Worm (Caenorhabditis elegans) whole organism, L2 larva: ENCODE results near the gene srx-38.
A peak's percentile ranks its signal among the peaks of the same experiment; 100 is the strongest.

Source experiments
- F13H6.1 ChIP-seq: sonication (generic microtip); optimal IDR thresholded peaks from 2 replicates; lab custom pipeline; 2016; ENCODE audit warnings: missing genetic modification characterization, missing compliant biosample characterization
- Y55F3AM.14 ChIP-seq: fragments of 200-800 bp; sonication (Bioruptor generic); optimal IDR thresholded peaks from 2 replicates; lab custom pipeline; 2018; ENCODE audit warnings: mild to moderate bottlenecking, missing genetic modification characterization, missing compliant biosample characterization
- ZK546.5 ChIP-seq: sonication (generic microtip); optimal IDR thresholded peaks from 2 replicates; lab custom pipeline; 2017; ENCODE audit warnings: missing biosample characterization, missing genetic modification characterization
- alr-1 ChIP-seq: fragments of 150-350 bp; optimal IDR thresholded peaks from 2 replicates; lab custom pipeline; 2014; ENCODE audit warnings: missing biosample characterization, missing genetic modification characterization
- ama-1 ChIP-seq: fragments of 150-350 bp; optimal IDR thresholded peaks from 2 replicates; lab custom pipeline; 2018; ENCODE audit warnings: inconsistent platforms
- blmp-1 ChIP-seq: sonication (generic microtip); optimal IDR thresholded peaks from 2 replicates; lab custom pipeline; 2017; ENCODE audit warnings: missing genetic modification characterization, mild to moderate bottlenecking, missing compliant biosample characterization, antibody characterized with exemption, moderate library complexity; ENCODE audit not compliant: insufficient read depth
- ceh-82 ChIP-seq: fragments of 150-350 bp; optimal IDR thresholded peaks from 2 replicates; lab custom pipeline; 2014; ENCODE audit warnings: missing biosample characterization, missing genetic modification characterization
- crh-2 ChIP-seq: sonication (generic microtip); optimal IDR thresholded peaks from 2 replicates; lab custom pipeline; 2017; ENCODE audit warnings: missing biosample characterization, missing genetic modification characterization
- dmd-4 ChIP-seq: sonication (generic microtip); optimal IDR thresholded peaks from 2 replicates; lab custom pipeline; 2017; ENCODE audit warnings: missing biosample characterization, missing genetic modification characterization
- egl-27 ChIP-seq: sonication (generic microtip); optimal IDR thresholded peaks from 3 replicates; lab custom pipeline; 2017; ENCODE audit warnings: missing biosample characterization, missing genetic modification reagents, missing genetic modification characterization
- elt-1 ChIP-seq: fragments of 150-350 bp; optimal IDR thresholded peaks from 2 replicates; lab custom pipeline; 2014; ENCODE audit warnings: missing biosample characterization, missing genetic modification characterization
- fos-1 ChIP-seq: fragments of 150-350 bp; optimal IDR thresholded peaks from 2 replicates; lab custom pipeline; 2014; ENCODE audit warnings: missing biosample characterization, missing genetic modification characterization
- lin-11 ChIP-seq: fragments of 150-350 bp; sonication (generic microtip); optimal IDR thresholded peaks from 2 replicates; lab custom pipeline; 2014; ENCODE audit warnings: missing biosample characterization, missing genetic modification characterization, inconsistent platforms, mixed read lengths
- lin-13 ChIP-seq: fragments of 150-350 bp; optimal IDR thresholded peaks from 2 replicates; lab custom pipeline; 2014; ENCODE audit warnings: missing biosample characterization, missing genetic modification reagents, missing genetic modification characterization
- lin-39 ChIP-seq: fragments of 150-350 bp; optimal IDR thresholded peaks from 2 replicates; lab custom pipeline; 2014; ENCODE audit warnings: missing biosample characterization, missing genetic modification reagents, missing genetic modification characterization
- lsy-2 ChIP-seq, 2 experiments: fragments of 150-350 bp in 1 of 2; sonication (generic microtip) in 1 of 2; optimal IDR thresholded peaks; 2 replicates each; lab custom pipeline; 2014 to 2017; ENCODE audit warnings: missing biosample characterization in 2 of 2, missing genetic modification characterization in 2 of 2
- mab-5 ChIP-seq: fragments of 150-350 bp; optimal IDR thresholded peaks from 2 replicates; lab custom pipeline; 2014; ENCODE audit warnings: missing biosample characterization, missing genetic modification characterization
- nhr-12 ChIP-seq: fragments of 150-350 bp; optimal IDR thresholded peaks from 2 replicates; lab custom pipeline; 2014; ENCODE audit warnings: missing biosample characterization, missing genetic modification characterization
- nhr-129 ChIP-seq: fragments of 150-350 bp; optimal IDR thresholded peaks from 2 replicates; lab custom pipeline; 2014; ENCODE audit warnings: missing biosample characterization, missing genetic modification characterization
- nhr-21 ChIP-seq: fragments of 150-350 bp; optimal IDR thresholded peaks from 2 replicates; lab custom pipeline; 2014; ENCODE audit warnings: missing biosample characterization, missing genetic modification characterization
- nhr-237 ChIP-seq: fragments of 150-350 bp; optimal IDR thresholded peaks from 2 replicates; lab custom pipeline; 2014; ENCODE audit warnings: missing biosample characterization, missing genetic modification characterization
- nhr-25 ChIP-seq: fragments of 150-350 bp; sonication (generic microtip); optimal IDR thresholded peaks from 3 replicates; lab custom pipeline; 2014; ENCODE audit warnings: missing biosample characterization, missing genetic modification characterization
- nhr-77 ChIP-seq: fragments of 150-350 bp; optimal IDR thresholded peaks from 2 replicates; lab custom pipeline; 2014; ENCODE audit warnings: missing biosample characterization, missing genetic modification characterization
- peb-1 ChIP-seq: fragments of 150-350 bp; optimal IDR thresholded peaks from 2 replicates; lab custom pipeline; 2014; ENCODE audit warnings: missing biosample characterization, missing genetic modification characterization
- sma-3 ChIP-seq: sonication (generic microtip); optimal IDR thresholded peaks from 2 replicates; lab custom pipeline; 2016; ENCODE audit warnings: missing genetic modification reagents, missing genetic modification characterization, missing compliant biosample characterization
- sma-9 ChIP-seq, 2 experiments: fragments of 150-350 bp in 1 of 2; sonication (generic microtip) in 1 of 2; optimal IDR thresholded peaks; 2 replicates each; lab custom pipeline; 2014 to 2016; ENCODE audit warnings: missing genetic modification characterization in 2 of 2, mild to moderate bottlenecking in 1 of 2, missing biosample characterization in 1 of 2, missing compliant biosample characterization in 1 of 2, missing genetic modification reagents in 1 of 2, moderate library complexity in 1 of 2
- snpc-4 ChIP-seq: fragments of 150-350 bp; optimal IDR thresholded peaks from 2 replicates; lab custom pipeline; 2014; ENCODE audit warnings: missing biosample characterization, missing genetic modification characterization
- unc-62 ChIP-seq: fragments of 150-350 bp; optimal IDR thresholded peaks from 2 replicates; lab custom pipeline; 2014; ENCODE audit warnings: missing biosample characterization, missing genetic modification reagents, missing genetic modification characterization
- zag-1 ChIP-seq: fragments of 150-350 bp; optimal IDR thresholded peaks from 2 replicates; lab custom pipeline; 2014; ENCODE audit warnings: missing biosample characterization, missing genetic modification characterization
- ztf-11 ChIP-seq: sonication (generic microtip); optimal IDR thresholded peaks from 2 replicates; lab custom pipeline; 2017; ENCODE audit warnings: missing biosample characterization, missing genetic modification characterization
- ztf-4 ChIP-seq: fragments of 150-350 bp; optimal IDR thresholded peaks from 2 replicates; lab custom pipeline; 2014; ENCODE audit warnings: missing biosample characterization, missing genetic modification characterization

srx-38 gene

ce11 chrV:5126793-5127192, 28.6 kb downstream of the srx-38 start, which contains the start of gene F14F9.5:
Gene F14F9.5 (plus strand): TSS chrV:5127093.
- no peak for TF ChIP-seq ZK546.5 (tag; lab: Kevin White, UChicago)
- no peak for TF ChIP-seq elt-1 (tag; lab: Kevin White, UChicago)
- no peak for TF ChIP-seq snpc-4 (tag; lab: Kevin White, UChicago)
- TF ChIP-seq nhr-25 = no peak
- no peak for TF ChIP-seq peb-1

ce11 chrV:5119679-5120078, 35.7 kb downstream of the srx-38 start, which contains the start of gene sid-1:
Gene sid-1 (plus strand): TSS chrV:5119970.
- no peak for TF ChIP-seq crh-2
- peak; percentile 80 for TF ChIP-seq fos-1 (tag; lab: Kevin White, UChicago)
- TF ChIP-seq sma-3 = no peak
- no peak for TF ChIP-seq ZK546.5 (tag; lab: Kevin White, UChicago)
- no peak for TF ChIP-seq alr-1 (tag; lab: Kevin White, UChicago)
- TF ChIP-seq ama-1 (lab: Kevin White, UChicago) = no peak

- TF ChIP-seq egl-27 (no peak), lin-39 (tag; lab: Kevin White, UChicago) (no peak), nhr-237 (tag; lab: Kevin White, UChicago) (no peak), ZK546.5 (tag; lab: Kevin White, UChicago) (no peak), lin-13 (no peak), F13H6.1 (tag; lab: Kevin White, UChicago) (no peak), blmp-1 (tag; lab: Kevin White, UChicago) (no peak), nhr-77 (tag; lab: Kevin White, UChicago) (no peak), ztf-11 (tag; lab: Kevin White, UChicago) (no peak), ztf-4 (tag; lab: Kevin White, UChicago) (no peak)
Observed at ce11 chrV:5119109-5119508, 36.3 kb downstream of the srx-38 start, which contains the start of gene C04F5.9. Gene C04F5.9 (minus strand): TSS chrV:5119209.

- TF ChIP-seq ceh-82 (tag; lab: Kevin White, UChicago) = no peak
- no peak for TF ChIP-seq dmd-4
- TF ChIP-seq nhr-12 = no peak
Observed at ce11 chrV:5113654-5114053, 41.8 kb downstream of the srx-38 start, which contains the start of gene C04F5.8. Gene C04F5.8 (minus strand): TSS chrV:5113754.

ce11 chrV:5110684-5111083, 44.7 kb downstream of the srx-38 start, which contains the start of gene ugt-63:
Gene ugt-63 (minus strand): TSS chrV:5110772.
- TF ChIP-seq elt-1 (tag; lab: Kevin White, UChicago) = no peak
- TF ChIP-seq Y55F3AM.14 (GFP tag; lab: Kevin White, UChicago) = no peak
- TF ChIP-seq nhr-21 (tag; lab: Kevin White, UChicago) = peak; percentile 18
- no peak for TF ChIP-seq ztf-4 (tag; lab: Kevin White, UChicago)
- TF ChIP-seq nhr-25 = peak; percentile 29
- TF ChIP-seq mab-5 (tag; lab: Kevin White, UChicago) = peak; percentile 30
- peak; percentile 69 for TF ChIP-seq sma-9 (GFP tag; optimal IDR thresholded peaks at IDR 0.05; lab: Kevin White, UChicago)
- TF ChIP-seq sma-9 (tag; optimal IDR thresholded peaks at IDR 0.05; lab: Kevin White, UChicago) = no peak

ce11 chrV:5107816-5108215, 47.6 kb downstream of the srx-38 start, which contains the start of gene srab-3:
Gene srab-3 (minus strand): TSS chrV:5107916.
- TF ChIP-seq fos-1 (tag; lab: Kevin White, UChicago) = no peak
- TF ChIP-seq lsy-2 (tag; optimal IDR thresholded peaks at IDR 0.05; lab: Kevin White, UChicago) = no peak
- TF ChIP-seq ceh-82 (tag; lab: Kevin White, UChicago) = no peak
- TF ChIP-seq dmd-4 = no peak
- no peak for TF ChIP-seq snpc-4 (tag; lab: Kevin White, UChicago)
- TF ChIP-seq lin-11 (tag; lab: Kevin White, UChicago) = no peak

- TF ChIP-seq mab-5 (tag; lab: Kevin White, UChicago) = no peak
- TF ChIP-seq alr-1 (tag; lab: Kevin White, UChicago) = no peak
- no peak for TF ChIP-seq ceh-82 (tag; lab: Kevin White, UChicago)
- no peak for TF ChIP-seq unc-62 (GFP tag; lab: Kevin White, UChicago)
- TF ChIP-seq fos-1 (tag; lab: Kevin White, UChicago) = no peak
- TF ChIP-seq nhr-129 (tag; lab: Kevin White, UChicago) = no peak
- no peak for TF ChIP-seq elt-1 (tag; lab: Kevin White, UChicago)
- TF ChIP-seq dmd-4 = no peak
- no peak for TF ChIP-seq zag-1
Observed at ce11 chrV:5104934-5105333, 50.5 kb downstream of the srx-38 start, which contains the start of gene srab-2. Gene srab-2 (minus strand): TSS chrV:5105034.
